Worm (Caenorhabditis elegans) whole organism, L4 larva: ENCODE measurements around the gene pqn-18.

Source experiments
- R02D3.7 ChIP-seq: fragments of 150-350 bp; sonication (generic microtip); optimal IDR thresholded peaks from 3 replicates; lab custom pipeline; 2014; ENCODE audit warnings: missing biosample characterization, missing genetic modification characterization
- ceh-20 ChIP-seq: fragments of 200-800 bp; sonication (Bioruptor generic); IDR thresholded peaks from 2 replicates; pipeline ENCODE4 v1.3.6; 2022; ENCODE audit warnings: missing genetic modification reagents, missing genetic modification characterization, missing compliant biosample characterization
- ceh-82 ChIP-seq: sonication (generic microtip); optimal IDR thresholded peaks from 2 replicates; lab custom pipeline; 2017; ENCODE audit warnings: missing biosample characterization, missing genetic modification characterization
- dpl-1 ChIP-seq: fragments of 150-350 bp; optimal IDR thresholded peaks from 2 replicates; lab custom pipeline; 2014; ENCODE audit warnings: missing biosample characterization, missing genetic modification reagents, missing genetic modification characterization
- egl-27 ChIP-seq: sonication (generic microtip); optimal IDR thresholded peaks from 3 replicates; lab custom pipeline; 2017; ENCODE audit warnings: missing biosample characterization, missing genetic modification reagents, missing genetic modification characterization
- hlh-11 ChIP-seq: fragments of 200-800 bp; sonication (Bioruptor generic); optimal IDR thresholded peaks from 2 replicates; lab custom pipeline; 2018; ENCODE audit warnings: mild to moderate bottlenecking, missing genetic modification characterization, missing compliant biosample characterization
- jun-1 ChIP-seq: fragments of 150-350 bp; optimal IDR thresholded peaks from 2 replicates; lab custom pipeline; 2014; ENCODE audit warnings: missing biosample characterization, missing genetic modification reagents, missing genetic modification characterization
- nhr-11 ChIP-seq: fragments of 150-350 bp; optimal IDR thresholded peaks from 2 replicates; lab custom pipeline; 2014; ENCODE audit warnings: missing biosample characterization, missing genetic modification characterization
- nhr-28 ChIP-seq: fragments of 150-350 bp; optimal IDR thresholded peaks from 2 replicates; lab custom pipeline; 2014; ENCODE audit warnings: missing biosample characterization, missing genetic modification characterization
- nhr-77 ChIP-seq: fragments of 150-350 bp; optimal IDR thresholded peaks from 2 replicates; lab custom pipeline; 2014; ENCODE audit warnings: missing biosample characterization, missing genetic modification characterization
- pha-4 ChIP-seq, 2 experiments: fragments of 150-350 bp in 1 of 2; fragments of 200-800 bp in 1 of 2; sonication (Bioruptor generic) in 1 of 2; IDR thresholded peaks in 1 of 2; optimal IDR thresholded peaks in 1 of 2; 2 replicates each; pipeline versions ENCODE4 v1.3.6 to Lab custom; 2014 to 2022; ENCODE audit warnings: missing genetic modification characterization in 2 of 2, missing genetic modification reagents in 2 of 2, missing biosample characterization in 1 of 2, missing compliant biosample characterization in 1 of 2
- rbr-2 ChIP-seq: sonication (generic microtip); optimal IDR thresholded peaks from 2 replicates; lab custom pipeline; 2016; ENCODE audit warnings: missing genotype, missing genetic modification characterization, missing compliant biosample characterization
- snpc-4 ChIP-seq: fragments of 150-350 bp; optimal IDR thresholded peaks from 2 replicates; lab custom pipeline; 2014; ENCODE audit warnings: missing biosample characterization, missing genetic modification characterization
- unc-62 ChIP-seq, 3 experiments: fragments of 150-350 bp in 1 of 3; sonication (generic microtip); optimal IDR thresholded peaks in 2 of 3; peaks in 1 of 3; 1 replicate in 1 of 3; 2 replicates in 2 of 3; lab custom pipeline; 2014 to 2017; ENCODE audit warnings: missing biosample characterization in 3 of 3, missing genetic modification characterization in 3 of 3, missing genetic modification reagents in 3 of 3, missing genotype in 1 of 3

DNA sequence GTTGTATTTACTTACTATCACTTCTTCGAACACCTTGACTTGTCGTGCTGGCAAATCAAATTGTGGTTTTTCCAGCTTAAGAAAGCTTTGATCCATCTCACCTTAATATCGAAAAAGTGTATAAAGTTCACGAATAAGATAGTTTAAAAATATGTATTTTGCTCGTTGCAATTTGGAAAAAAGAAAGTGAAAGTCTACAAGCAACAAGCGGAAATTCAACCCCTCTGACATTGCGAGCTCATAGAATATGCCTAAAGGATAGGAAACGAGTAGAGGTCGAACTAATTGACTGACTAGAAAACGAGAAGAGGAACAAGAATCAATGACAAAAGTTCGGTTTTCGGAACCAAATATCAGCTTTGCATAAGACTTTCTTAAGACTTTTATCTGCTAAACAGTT lies 43.8 kb upstream of the pqn-18 start, which contains the start of gene T14G8.4:
- TF ChIP-seq nhr-77 (tag; lab: Kevin White, UChicago) (no peak), unc-62 (GFP tag; optimal IDR thresholded peaks at IDR 0.05 in 1 of 2; lab: Kevin White, UChicago) (peak in 1 of 2 experiments; percentile 66), unc-62 (tag; optimal IDR thresholded peaks at IDR 0.05; lab: Kevin White, UChicago) (no peak), nhr-11 (tag; lab: Kevin White, UChicago) (no peak), dpl-1 (GFP tag; lab: Kevin White, UChicago) (no peak), egl-27 (no peak), pha-4 (GFP tag; IDR thresholded peaks at IDR 0.05; lab: Robert Waterston, UW) (no peak), pha-4 (tag; optimal IDR thresholded peaks at IDR 0.05; lab: Kevin White, UChicago) (no peak), ceh-20 (GFP tag; lab: Robert Waterston, UW) (no peak), rbr-2 (no peak), R02D3.7 (tag; lab: Kevin White, UChicago) (no peak), snpc-4 (tag; lab: Kevin White, UChicago) (no peak), ceh-82 (tag; lab: Kevin White, UChicago) (no peak), hlh-11 (tag; lab: Kevin White, UChicago) (no peak), jun-1 (no peak), nhr-28 (no peak)
